Worm (Caenorhabditis elegans): Measurements from ENCODE around the gene F01G10.10.

- no peak for TF ChIP-seq nhr-11 (tag; optimal IDR thresholded peaks at IDR 0.05)
- TF ChIP-seq fkh-10 (GFP tag; optimal IDR thresholded peaks at IDR 0.05), result no peak
- TF ChIP-seq fax-1 (tag; optimal IDR thresholded peaks at IDR 0.05), result no peak
- TF ChIP-seq ceh-19 (GFP tag; optimal IDR thresholded peaks at IDR 0.05), result no peak
- TF ChIP-seq ceh-45 (GFP tag; IDR thresholded peaks at IDR 0.05), result no peak
- no peak for TF ChIP-seq T23F11.4 (GFP tag; optimal IDR thresholded peaks at IDR 0.05)
- TF ChIP-seq odd-2 (tag; optimal IDR thresholded peaks at IDR 0.05), result no peak
Measured at ce11 chrIV:10216078-10216477, 29.9 kb upstream of the F01G10.10 start, which contains the start of gene col-124.

All from whole organism, late embryonic.